Fruit fly (Drosophila melanogaster): ENCODE results near the gene js.

DNA sequence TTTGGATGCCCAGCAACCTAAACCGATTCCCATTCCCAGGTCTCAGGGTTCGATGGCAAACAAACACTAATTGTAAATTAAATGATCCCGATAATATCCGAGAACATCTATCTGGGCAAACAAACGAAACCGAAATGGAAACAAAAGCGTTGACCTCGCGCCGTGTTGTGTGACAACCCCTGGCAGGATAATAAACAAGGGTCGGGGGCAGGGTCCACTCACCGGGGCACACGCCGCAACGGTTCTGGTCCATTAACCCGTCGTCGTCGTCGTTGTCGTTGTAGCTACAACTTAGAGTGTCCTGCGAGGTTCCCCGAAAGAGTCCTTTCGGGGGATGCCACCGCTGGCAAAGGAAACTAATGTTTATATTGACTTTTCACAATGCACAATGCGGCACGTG is 21.0 kb upstream of the js start:
- TF ChIP-seq dsf (GFP tag; optimal IDR thresholded peaks at IDR 0.05; ENCODE audit: borderline replicate concordance) (no peak), Jra (GFP tag; optimal IDR thresholded peaks at IDR 0.05) (no peak), Myc (optimal IDR thresholded peaks at IDR 0.05) (no peak), HLH106 (tag; optimal IDR thresholded peaks at IDR 0.05) (no peak), h (GFP tag; optimal IDR thresholded peaks at IDR 0.05) (no peak), N (GFP tag; optimal IDR thresholded peaks at IDR 0.05) (no peak), OdsH (GFP tag; optimal IDR thresholded peaks at IDR 0.05) (no peak)
